ENCODE assay signal across 3 worm cellular contexts in genomic region chrIII:3263696-3264095, ce11.
TF ChIP-seq lines count a peak whose summit lies in the region.

No protein-coding gene starts in this region.

TF ChIP-seq in whole organism, L3 larva, 47 proteins besides CTCF, POLR2A, EP300 and RAD21:
- no peak for TF ChIP-seq jun-1 (tag; optimal IDR thresholded peaks at IDR 0.05; lab: Kevin White, UChicago)
- peak; percentile 64 for TF ChIP-seq ceh-28 (tag; optimal IDR thresholded peaks at IDR 0.05; lab: Kevin White, UChicago)
- no peak for TF ChIP-seq ceh-16 (tag; optimal IDR thresholded peaks at IDR 0.05; lab: Kevin White, UChicago)
- TF ChIP-seq egl-5 (tag; optimal IDR thresholded peaks at IDR 0.05; lab: Kevin White, UChicago): no peak
- no peak for TF ChIP-seq pha-4 (tag; optimal IDR thresholded peaks at IDR 0.05; lab: Kevin White, UChicago)
TF ChIP-seq in whole organism, L3 larva: peak in this region for 1.

TF ChIP-seq in whole organism, L4 larva, 104 proteins besides CTCF, POLR2A, EP300 and RAD21:
- TF ChIP-seq hlh-30 (tag; optimal IDR thresholded peaks at IDR 0.05; lab: Kevin White, UChicago; ENCODE audit: insufficient read depth) (no peak), ama-1 (optimal IDR thresholded peaks at IDR 0.05; lab: Kevin White, UChicago) (no peak), mes-2 (tag; optimal IDR thresholded peaks at IDR 0.05; lab: Kevin White, UChicago; ENCODE audit: poor library complexity, severe bottlenecking) (no peak), attf-4 (tag; optimal IDR thresholded peaks at IDR 0.05; lab: Kevin White, UChicago) (no peak), tra-1 (GFP tag; IDR thresholded peaks at IDR 0.05; lab: Robert Waterston, UW) (no peak), unc-62 (GFP tag; optimal IDR thresholded peaks at IDR 0.05 in 1 of 2; lab: Kevin White, UChicago) (no peak), unc-62 (tag; optimal IDR thresholded peaks at IDR 0.05; lab: Kevin White, UChicago) (no peak), ceh-28 (tag; optimal IDR thresholded peaks at IDR 0.05; lab: Kevin White, UChicago) (peak; percentile 91), daf-16 (GFP tag; optimal IDR thresholded peaks at IDR 0.05; lab: Kevin White, UChicago) (no peak), daf-16 (tag; optimal IDR thresholded peaks at IDR 0.05; lab: Kevin White, UChicago) (no peak), cey-2 (tag; optimal IDR thresholded peaks at IDR 0.05; lab: Kevin White, UChicago; ENCODE audit: borderline replicate concordance, insufficient read depth) (no peak)

TF ChIP-seq in whole organism, midembryonic, 9 proteins besides CTCF, POLR2A, EP300 and RAD21:
- no peak for TF ChIP-seq flt-1 (GFP tag; IDR thresholded peaks at IDR 0.05; lab: Robert Waterston, UW)
- peak; percentile 36; the same call in 1 of the 2 replicates for TF ChIP-seq T22C8.4 (GFP tag; IDR thresholded peaks at IDR 0.05; lab: Robert Waterston, UW)
TF ChIP-seq in whole organism, midembryonic: peak in this region for 1.

Comparison
In these comparisons a context has a peak if more than half of its experiments do, and no peak if none do; other contexts are left out.
1. Of the 28 proteins assayed by ChIP-seq in both whole organism, L4 larva and whole organism, L3 larva: peak only in whole organism, L4 larva: none; only in whole organism, L3 larva: none; in both: ceh-28; in neither: 27.